Fruit fly (Drosophila melanogaster) whole organism, embryonic: ENCODE results near the gene Smox.

Experiments used
- CG12104 ChIP-seq: fragments of 200-800 bp; sonication (Bioruptor generic); optimal IDR thresholded peaks from 3 replicates; lab custom pipeline; 2016; ENCODE audit warnings: missing biosample characterization, missing genetic modification characterization
- CG12299 ChIP-seq: fragments of 200-800 bp; sonication (Bioruptor generic); optimal IDR thresholded peaks from 2 replicates; lab custom pipeline; 2018; ENCODE audit warnings: missing biosample characterization, mild to moderate bottlenecking, missing genetic modification characterization
- CG12744 ChIP-seq: fragments of 200-800 bp; sonication (Bioruptor generic); optimal IDR thresholded peaks from 2 replicates; lab custom pipeline; 2016; ENCODE audit warnings: missing biosample characterization, missing genetic modification characterization
- CG12769 ChIP-seq: fragments of 200-800 bp; sonication (Bioruptor generic); optimal IDR thresholded peaks from 2 replicates; lab custom pipeline; 2019; ENCODE audit warnings: missing biosample characterization, mild to moderate bottlenecking, missing genetic modification characterization, moderate library complexity
- CG12942 ChIP-seq: fragments of 200-800 bp; sonication (Bioruptor generic); optimal IDR thresholded peaks from 3 replicates; lab custom pipeline; 2016; ENCODE audit warnings: missing biosample characterization, missing genetic modification characterization
- CG13123 ChIP-seq: fragments of 200-800 bp; sonication (Bioruptor generic); optimal IDR thresholded peaks from 2 replicates; lab custom pipeline; 2016; ENCODE audit warnings: missing biosample characterization, missing genetic modification characterization
- CG13296 ChIP-seq: fragments of 200-800 bp; sonication (Bioruptor generic); optimal IDR thresholded peaks from 3 replicates; lab custom pipeline; 2018; ENCODE audit warnings: missing biosample characterization, mild to moderate bottlenecking, missing genetic modification characterization
- CG15073 ChIP-seq: fragments of 200-800 bp; sonication (Bioruptor generic); optimal IDR thresholded peaks from 2 replicates; lab custom pipeline; 2016; ENCODE audit warnings: missing biosample characterization, missing genetic modification characterization
- CG1602 ChIP-seq: fragments of 200-800 bp; sonication (Bioruptor generic); optimal IDR thresholded peaks from 3 replicates; lab custom pipeline; 2016; ENCODE audit warnings: missing biosample characterization, missing genetic modification characterization
- CG18764 ChIP-seq: fragments of 200-800 bp; sonication (Bioruptor generic); optimal IDR thresholded peaks from 3 replicates; lab custom pipeline; 2016; ENCODE audit warnings: missing biosample characterization, missing genetic modification characterization
- CG2116 ChIP-seq: fragments of 200-800 bp; sonication (Bioruptor generic); optimal IDR thresholded peaks from 3 replicates; lab custom pipeline; 2018; ENCODE audit warnings: missing biosample characterization, mild to moderate bottlenecking, missing genetic modification characterization
- CG2120 ChIP-seq: fragments of 200-800 bp; sonication (Bioruptor generic); optimal IDR thresholded peaks from 3 replicates; lab custom pipeline; 2016; ENCODE audit warnings: missing biosample characterization, missing genetic modification characterization
- CG30403 ChIP-seq: fragments of 200-800 bp; sonication (Bioruptor generic); optimal IDR thresholded peaks from 3 replicates; lab custom pipeline; 2016; ENCODE audit warnings: missing biosample characterization, missing genetic modification characterization
- CG34422 ChIP-seq: fragments of 200-800 bp; sonication (Bioruptor generic); IDR thresholded peaks from 3 replicates; pipeline ENCODE4 v1.3.6; 2022; ENCODE audit warnings: missing biosample characterization, missing genetic modification characterization
- CG3726 ChIP-seq: fragments of 200-800 bp; sonication (Bioruptor generic); IDR thresholded peaks from 3 replicates; pipeline ENCODE4, ENCODE4 v1.3.6; 2022; ENCODE audit warnings: missing biosample characterization, missing genetic modification characterization
- CG6689 ChIP-seq: fragments of 200-800 bp; sonication (Bioruptor generic); IDR thresholded peaks from 2 replicates; pipeline ENCODE4 v1.3.6; 2022; ENCODE audit warnings: missing biosample characterization, missing genetic modification characterization
- CG6791 ChIP-seq: fragments of 200-800 bp; sonication (Bioruptor generic); IDR thresholded peaks from 3 replicates; pipeline ENCODE4 v1.3.6; 2022; ENCODE audit warnings: missing biosample characterization, missing genetic modification characterization; ENCODE audit not compliant: partially characterized antibody
- CG8924 ChIP-seq: fragments of 200-800 bp; optimal IDR thresholded peaks from 3 replicates; lab custom pipeline; 2019; ENCODE audit warnings: missing biosample characterization, mild to moderate bottlenecking, missing genetic modification characterization, moderate library complexity
- Deaf1 ChIP-seq: fragments of 200-800 bp; optimal IDR thresholded peaks from 3 replicates; lab custom pipeline; 2019; ENCODE audit warnings: missing biosample characterization, mild to moderate bottlenecking, missing genetic modification characterization, moderate library complexity
- E2f1 ChIP-seq: fragments of 200-800 bp; sonication (Bioruptor generic); IDR thresholded peaks from 2 replicates; pipeline ENCODE4 v1.3.6; 2022; ENCODE audit warnings: missing biosample characterization, missing genetic modification characterization
- E2f2 ChIP-seq: fragments of 200-800 bp; sonication (Bioruptor generic); IDR thresholded peaks from 2 replicates; pipeline ENCODE4 v1.3.6; 2022; ENCODE audit warnings: missing biosample characterization, missing genetic modification characterization
- H15 ChIP-seq: fragments of 200-800 bp; sonication (Bioruptor generic); IDR thresholded peaks from 3 replicates; pipeline ENCODE4 v1.3.6; 2022; ENCODE audit warnings: missing biosample characterization, missing genetic modification characterization
- Hand ChIP-seq: fragments of 200-800 bp; sonication (Bioruptor generic); optimal IDR thresholded peaks from 2 replicates; lab custom pipeline; 2017; ENCODE audit warnings: mild to moderate bottlenecking, missing biosample characterization, missing genetic modification reagents, missing genetic modification characterization
- Hr39 ChIP-seq: fragments of >200 bp; optimal IDR thresholded peaks from 2 replicates; lab custom pipeline; 2017
- MESR4 ChIP-seq: fragments of 200-800 bp; sonication (Bioruptor generic); optimal IDR thresholded peaks from 2 replicates; lab custom pipeline; 2018; ENCODE audit warnings: missing biosample characterization, mild to moderate bottlenecking, missing genetic modification characterization, moderate library complexity
- Max ChIP-seq: fragments of 200-800 bp; sonication (Bioruptor generic); optimal IDR thresholded peaks from 2 replicates; lab custom pipeline; 2016; ENCODE audit warnings: missing biosample characterization, mild to moderate bottlenecking, missing genetic modification characterization
- Ssrp ChIP-seq: fragments of 200-800 bp; sonication (Bioruptor generic); optimal IDR thresholded peaks from 2 replicates; lab custom pipeline; 2018; ENCODE audit warnings: missing biosample characterization, mild to moderate bottlenecking, missing genetic modification characterization, moderate library complexity
- Stat92E ChIP-seq, 3 experiments: fragments of >200 bp in 2 of 3; fragments of 200-800 bp in 1 of 3; sonication (Bioruptor generic) in 1 of 3; optimal IDR thresholded peaks; 2 replicates each; lab custom pipeline; 2017 to 2019; ENCODE audit warnings: missing biosample characterization in 3 of 3, missing genetic modification characterization in 3 of 3, mild to moderate bottlenecking in 1 of 3, moderate library complexity in 1 of 3
- abd-A ChIP-seq: fragments of 200-800 bp; sonication (Bioruptor generic); optimal IDR thresholded peaks from 3 replicates; lab custom pipeline; 2019; ENCODE audit warnings: missing biosample characterization, mild to moderate bottlenecking, missing genetic modification characterization, moderate library complexity
- az2 ChIP-seq: fragments of 200-800 bp; sonication (Bioruptor generic); optimal IDR thresholded peaks from 3 replicates; lab custom pipeline; 2016; ENCODE audit warnings: missing biosample characterization, missing genetic modification characterization
- br ChIP-seq: fragments of >200 bp; optimal IDR thresholded peaks from 2 replicates; lab custom pipeline; 2017
- dimm ChIP-seq: fragments of 200-800 bp; sonication (Bioruptor generic); IDR thresholded peaks from 2 replicates; pipeline ENCODE4 v1.3.6; 2022; ENCODE audit warnings: missing biosample characterization, missing genetic modification characterization
- dm ChIP-seq: fragments of 200-800 bp; sonication (Bioruptor generic); optimal IDR thresholded peaks from 3 replicates; lab custom pipeline; 2016; ENCODE audit warnings: missing biosample characterization, missing genetic modification characterization
- ewg ChIP-seq: fragments of 200-800 bp; sonication (Bioruptor generic); optimal IDR thresholded peaks from 3 replicates; lab custom pipeline; 2017; ENCODE audit warnings: mild to moderate bottlenecking, missing biosample characterization, missing genetic modification reagents, missing genetic modification characterization
- exex ChIP-seq: fragments of 200-800 bp; sonication (Bioruptor generic); optimal IDR thresholded peaks from 4 replicates; lab custom pipeline; 2018; ENCODE audit warnings: missing biosample characterization, mild to moderate bottlenecking, missing genetic modification characterization, moderate library complexity
- ftz-f1 ChIP-seq: fragments of 200-800 bp; sonication (Bioruptor generic); optimal IDR thresholded peaks from 2 replicates; lab custom pipeline; 2016; ENCODE audit warnings: missing biosample characterization, missing genetic modification characterization
- fu2 ChIP-seq: fragments of 200-800 bp; sonication (Bioruptor generic); optimal IDR thresholded peaks from 2 replicates; lab custom pipeline; 2016; ENCODE audit warnings: missing biosample characterization, missing genetic modification characterization
- grau ChIP-seq: fragments of 200-800 bp; optimal IDR thresholded peaks from 3 replicates; lab custom pipeline; 2019; ENCODE audit warnings: missing biosample characterization, mild to moderate bottlenecking, missing genetic modification characterization, moderate library complexity
- grn ChIP-seq: fragments of 200-800 bp; sonication (Bioruptor generic); optimal IDR thresholded peaks from 3 replicates; lab custom pipeline; 2017; ENCODE audit warnings: missing biosample characterization, missing genetic modification characterization
- jing ChIP-seq: fragments of 200-800 bp; sonication (Bioruptor generic); optimal IDR thresholded peaks from 2 replicates; lab custom pipeline; 2018; ENCODE audit warnings: missing biosample characterization, mild to moderate bottlenecking, missing genetic modification characterization
- lmd ChIP-seq: fragments of 200-800 bp; sonication (Bioruptor generic); IDR thresholded peaks from 2 replicates; pipeline ENCODE4 v1.3.6; 2022; ENCODE audit warnings: missing biosample characterization, missing genetic modification characterization
- pfk ChIP-seq: fragments of 200-800 bp; sonication (Bioruptor generic); optimal IDR thresholded peaks from 2 replicates; lab custom pipeline; 2018; ENCODE audit warnings: missing biosample characterization, mild to moderate bottlenecking, missing genetic modification characterization, moderate library complexity
- pho ChIP-seq: fragments of 200-800 bp; sonication (Bioruptor generic); optimal IDR thresholded peaks from 2 replicates; lab custom pipeline; 2016; ENCODE audit warnings: missing biosample characterization, missing genetic modification characterization
- pnt ChIP-seq: fragments of 200-800 bp; sonication (Bioruptor generic); optimal IDR thresholded peaks from 3 replicates; lab custom pipeline; 2016; ENCODE audit warnings: missing biosample characterization, missing genetic modification characterization
- psq ChIP-seq: fragments of 200-800 bp; sonication (Bioruptor generic); optimal IDR thresholded peaks from 2 replicates; lab custom pipeline; 2017; ENCODE audit warnings: missing biosample characterization, missing genetic modification characterization
- repo ChIP-seq: fragments of 200-800 bp; sonication (Bioruptor generic); optimal IDR thresholded peaks from 2 replicates; lab custom pipeline; 2016; ENCODE audit warnings: missing biosample characterization, missing genetic modification characterization
- slbo ChIP-seq: fragments of 200-800 bp; sonication (Bioruptor generic); IDR thresholded peaks from 2 replicates; pipeline ENCODE4 v1.3.6; 2022; ENCODE audit warnings: missing biosample characterization, missing genetic modification characterization
- tgo ChIP-seq: fragments of 200-800 bp; sonication (Bioruptor generic); IDR thresholded peaks from 3 replicates; pipeline ENCODE4 v1.3.6; 2022; ENCODE audit warnings: missing biosample characterization, missing genetic modification characterization
- toy ChIP-seq: fragments of 200-800 bp; sonication (Bioruptor generic); IDR thresholded peaks from 2 replicates; pipeline ENCODE4 v1.3.6; 2022; ENCODE audit warnings: missing biosample characterization, missing genetic modification characterization
- ttk ChIP-seq: fragments of 200-800 bp; sonication (Bioruptor generic); IDR thresholded peaks from 2 replicates; pipeline ENCODE4 v2.1.2; 2022; ENCODE audit warnings: missing biosample characterization, missing genetic modification characterization
- unc-4 ChIP-seq: fragments of 200-800 bp; sonication (Bioruptor generic); IDR thresholded peaks from 2 replicates; pipeline ENCODE4 v1.3.6; 2022; ENCODE audit warnings: missing biosample characterization, missing genetic modification characterization; ENCODE audit not compliant: partially characterized antibody
- zen ChIP-seq: fragments of 200-800 bp; sonication (Bioruptor generic); optimal IDR thresholded peaks from 3 replicates; lab custom pipeline; 2018; ENCODE audit warnings: missing biosample characterization, mild to moderate bottlenecking, missing genetic modification characterization, moderate library complexity

Smox gene

DNA sequence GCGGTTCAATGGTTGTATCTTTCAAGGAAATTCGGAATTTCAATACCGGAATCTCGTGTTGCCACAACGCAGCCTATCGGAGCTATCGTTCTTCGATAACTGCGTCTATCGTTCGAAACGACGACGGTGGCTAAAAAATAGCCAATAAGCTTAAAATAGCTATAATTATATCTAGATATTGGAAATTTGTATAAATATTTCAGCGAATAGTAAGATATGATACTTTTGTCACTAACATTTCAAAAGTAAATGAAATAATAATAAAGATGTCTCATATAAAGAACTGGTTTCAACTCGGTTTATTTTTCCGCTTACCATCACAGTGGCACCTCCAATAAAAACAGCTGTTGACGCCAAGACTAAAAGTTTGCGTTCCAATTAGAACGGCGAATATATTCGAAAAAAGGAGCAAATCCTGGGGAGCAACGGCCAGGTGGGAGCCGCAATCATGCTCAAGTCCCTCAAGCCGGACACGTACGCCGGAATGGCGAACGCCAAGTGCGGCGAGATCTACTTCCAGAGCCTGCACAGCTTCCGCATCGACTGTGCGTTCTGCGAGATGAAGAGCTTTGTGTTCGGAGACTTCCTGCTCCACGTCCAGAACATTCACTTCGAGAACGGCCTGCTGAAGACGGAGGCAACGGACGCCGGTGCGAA is 3.5 kb upstream of the Smox start, which contains the start of the genes alpha-PheRS and CG2129 (continued):
- TF ChIP-seq unc-4 (GFP tag; lab: Robert Waterston, UW) (peak; percentile 54), E2f1 (GFP tag; lab: Robert Waterston, UW) (no peak), grn (GFP tag; lab: Kevin White, UChicago) (no peak), psq (GFP tag; lab: Kevin White, UChicago) (no peak), pnt (no peak), dm (GFP tag; lab: Kevin White, UChicago) (no peak), fu2 (no peak), CG12104 (GFP tag; lab: Kevin White, UChicago) (no peak), Max (GFP tag; lab: Kevin White, UChicago) (peak; percentile 37), CG12744 (GFP tag; lab: Kevin White, UChicago) (no peak), abd-A (tag; lab: Kevin White, UChicago) (no peak), Hand (GFP tag; lab: Kevin White, UChicago) (no peak), tgo (GFP tag; lab: Robert Waterston, UW) (no peak), dimm (no peak), az2 (GFP tag; lab: Kevin White, UChicago) (no peak), CG30403 (GFP tag; lab: Kevin White, UChicago) (peak; percentile 36), CG34422 (GFP tag; lab: Robert Waterston, UW) (no peak), Ssrp (tag; lab: Kevin White, UChicago) (no peak), CG6689 (no peak), CG3726 (GFP tag; lab: Robert Waterston, UW) (no peak), toy (GFP tag; lab: Robert Waterston, UW) (no peak), CG15073 (GFP tag; lab: Kevin White, UChicago) (no peak), CG1602 (GFP tag; lab: Kevin White, UChicago) (no peak), CG6791 (GFP tag; lab: Robert Waterston, UW) (no peak), E2f2 (GFP tag; lab: Robert Waterston, UW) (peak; percentile 24; the same call in 1 of the 2 replicates), H15 (no peak), grau (peak; percentile 51), slbo (peak; percentile 37), Deaf1 (tag; lab: Kevin White, UChicago) (no peak), CG2116 (GFP tag; lab: Kevin White, UChicago) (peak; percentile 60), CG13296 (GFP tag; lab: Kevin White, UChicago) (peak; percentile 50), ewg (GFP tag; lab: Kevin White, UChicago) (no peak), zen (tag; lab: Kevin White, UChicago) (no peak), pho (peak; percentile 23), CG18764 (GFP tag; lab: Kevin White, UChicago) (no peak), CG12299 (tag; lab: Kevin White, UChicago) (peak; percentile 27), Stat92E (GFP tag; optimal IDR thresholded peaks at IDR 0.05; lab: Kevin White, UChicago) (peak in 1 of 3 experiments; percentile 61), CG12769 (tag; lab: Kevin White, UChicago) (no peak), CG12942 (GFP tag; lab: Kevin White, UChicago) (no peak), lmd (no peak), CG13123 (GFP tag; lab: Kevin White, UChicago) (no peak), MESR4 (no peak), Hr39 (no peak), jing (GFP tag; lab: Kevin White, UChicago) (no peak), ttk (GFP tag; lab: Robert Waterston, UW) (no peak), br (lab: Kevin White, UChicago) (no peak), CG2120 (peak; percentile 84), repo (no peak), CG8924 (tag; lab: Kevin White, UChicago) (peak; percentile 48), ftz-f1 (GFP tag; lab: Kevin White, UChicago) (no peak), pfk (GFP tag; lab: Kevin White, UChicago) (no peak), exex (no peak)
